Fruit fly (Drosophila melanogaster): ENCODE results near the gene CG31174.

- no peak for TF ChIP-seq OdsH (GFP tag; optimal IDR thresholded peaks at IDR 0.05)
- no peak for TF ChIP-seq Hr38 (GFP tag; optimal IDR thresholded peaks at IDR 0.05)
- TF ChIP-seq CG6854 (GFP tag; optimal IDR thresholded peaks at IDR 0.05) = peak; percentile 78
- peak; percentile 8 for TF ChIP-seq Met (GFP tag; optimal IDR thresholded peaks at IDR 0.05)
- TF ChIP-seq CG34406 (GFP tag; optimal IDR thresholded peaks at IDR 0.05) = peak; percentile 29
- no peak for TF ChIP-seq fd59A (GFP tag; optimal IDR thresholded peaks at IDR 0.05)
- no peak for TF ChIP-seq CG11902 (GFP tag; optimal IDR thresholded peaks at IDR 0.05)
- TF ChIP-seq Lpt (GFP tag; optimal IDR thresholded peaks at IDR 0.05) = no peak
- peak; percentile 36 for TF ChIP-seq Blimp-1 (GFP tag; optimal IDR thresholded peaks at IDR 0.05)
- no peak for TF ChIP-seq CG1621 (tag; optimal IDR thresholded peaks at IDR 0.05)
- peak; percentile 64 for TF ChIP-seq Sox102F (GFP tag; optimal IDR thresholded peaks at IDR 0.05)
- no peak for TF ChIP-seq CG15336 (GFP tag; IDR thresholded peaks at IDR 0.05)
- TF ChIP-seq CG11762 (GFP tag; optimal IDR thresholded peaks at IDR 0.05; ENCODE audit: insufficient read depth) = no peak
Measured at dm6 chr3R:21823076-21823475, 46.2 kb downstream of the CG31174 start.

All from whole organism, prepupa.